Worm (Caenorhabditis elegans): ENCODE data around the gene lin-26.

DNA sequence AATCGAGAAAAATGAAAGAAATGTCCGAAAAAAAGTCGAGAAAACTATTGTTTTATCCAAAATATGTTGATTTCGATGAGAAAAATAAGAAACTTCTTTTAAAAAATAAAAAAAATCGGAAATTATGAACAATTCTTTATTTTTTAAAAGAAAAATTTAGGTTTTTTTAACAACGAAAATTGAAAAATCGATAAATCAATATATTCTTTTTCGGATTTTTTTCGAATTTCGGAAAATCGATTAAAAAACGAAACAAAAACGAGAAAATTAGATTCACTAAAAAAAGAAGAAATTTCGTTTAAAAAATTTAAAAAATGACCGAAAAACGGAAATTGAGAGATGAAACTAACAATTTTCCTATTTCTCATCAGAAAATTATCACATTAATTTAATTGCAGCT is 12.0 kb upstream of the lin-26 start:
- no peak for TF ChIP-seq T22C8.4 (GFP tag; IDR thresholded peaks at IDR 0.05)
- TF ChIP-seq klf-2 (GFP tag; conservative IDR thresholded peaks at IDR 0.05): no peak
- no peak for TF ChIP-seq med-1 (GFP tag; optimal IDR thresholded peaks at IDR 0.05; ENCODE audit: insufficient read depth)
- TF ChIP-seq flt-1 (GFP tag; IDR thresholded peaks at IDR 0.05): no peak

All from whole organism, midembryonic.